Worm (Caenorhabditis elegans): ENCODE data around the gene capa-1.

Gene capa-1

DNA sequence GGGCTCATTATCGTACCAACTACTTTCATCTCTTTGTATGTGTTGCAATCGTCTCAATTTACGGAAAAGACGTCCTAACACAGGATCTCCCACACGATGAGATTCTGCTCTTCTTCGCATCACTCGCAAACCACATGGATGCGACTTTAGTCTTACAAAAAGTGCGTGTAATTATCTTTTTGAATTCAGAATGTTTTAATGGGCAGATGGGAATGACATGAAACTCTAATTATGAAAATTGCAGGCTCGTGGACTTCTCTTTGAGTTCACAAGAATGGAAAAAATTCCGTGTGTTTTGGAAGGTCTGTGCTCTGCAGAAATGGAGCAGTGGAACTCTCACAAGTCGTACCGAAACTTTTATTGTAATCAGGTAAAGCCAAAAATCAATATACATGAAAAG is 17.7 kb upstream of the capa-1 start:
- TF ChIP-seq ets-4 (GFP tag; optimal IDR thresholded peaks at IDR 0.05), result no peak
- TF ChIP-seq unc-130 (GFP tag; optimal IDR thresholded peaks at IDR 0.05), result no peak
- TF ChIP-seq ceh-100 (GFP tag; IDR thresholded peaks at IDR 0.05), result no peak
- TF ChIP-seq somi-1 (GFP tag; optimal IDR thresholded peaks at IDR 0.05), result no peak
- TF ChIP-seq tbp1 (GFP tag; optimal IDR thresholded peaks at IDR 0.05), result no peak
- no peak for TF ChIP-seq ceh-27 (GFP tag; optimal IDR thresholded peaks at IDR 0.05)
- TF ChIP-seq K11D2.4 (GFP tag; IDR thresholded peaks at IDR 0.05), result no peak
- no peak for TF ChIP-seq lin-54 (GFP tag; optimal IDR thresholded peaks at IDR 0.05)
- TF ChIP-seq nfyb-1 (GFP tag; IDR thresholded peaks at IDR 0.05), result no peak
- TF ChIP-seq cebp-1 (GFP tag; IDR thresholded peaks at IDR 0.05), result no peak
- TF ChIP-seq cebp-1 (tag; optimal IDR thresholded peaks at IDR 0.05), result no peak
- TF ChIP-seq nhr-27 (tag; optimal IDR thresholded peaks at IDR 0.05), result no peak
- TF ChIP-seq ztf-25 (GFP tag; IDR thresholded peaks at IDR 0.05), result no peak
- no peak for TF ChIP-seq F33H1.4 (GFP tag; IDR thresholded peaks at IDR 0.05)
- no peak for TF ChIP-seq ztf-22 (GFP tag; optimal IDR thresholded peaks at IDR 0.05)
- no peak for TF ChIP-seq B0336.3 (GFP tag; IDR thresholded peaks at IDR 0.05)
- no peak for TF ChIP-seq him-1 (tag; optimal IDR thresholded peaks at IDR 0.05)
- TF ChIP-seq ccch-3 (GFP tag; optimal IDR thresholded peaks at IDR 0.05), result no peak

DNA sequence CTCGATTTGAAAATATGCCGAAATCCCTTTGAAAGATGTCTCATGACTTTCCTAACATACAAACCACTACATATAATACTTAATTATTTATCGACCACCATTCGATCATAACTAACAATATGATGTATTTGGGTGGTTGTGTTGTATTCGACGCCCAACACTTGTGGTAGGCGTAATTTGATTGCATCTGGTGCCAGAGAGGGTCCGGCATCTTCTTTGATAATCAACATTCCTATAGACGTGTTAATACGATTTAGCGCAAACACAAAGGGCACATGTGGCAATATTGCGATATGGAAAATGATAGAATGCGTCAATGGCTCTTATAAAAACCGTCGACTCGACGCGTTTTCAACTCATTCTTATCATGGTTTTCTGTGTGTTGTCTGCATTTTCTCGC is 15.3 kb upstream of the capa-1 start:
- TF ChIP-seq mcd-1 (GFP tag; IDR thresholded peaks at IDR 0.05), result no peak
- no peak for TF ChIP-seq hsf-1 (GFP tag; IDR thresholded peaks at IDR 0.05)
- no peak for TF ChIP-seq rcor-1 (GFP tag; IDR thresholded peaks at IDR 0.05)
- no peak for TF ChIP-seq ZK185.1 (tag; optimal IDR thresholded peaks at IDR 0.05; ENCODE audit: poor library complexity, severe bottlenecking)
- TF ChIP-seq tlf-1 (GFP tag; optimal IDR thresholded peaks at IDR 0.05), result no peak
- TF ChIP-seq lag-1 (GFP tag; IDR thresholded peaks at IDR 0.05), result no peak
- TF ChIP-seq ztf-26 (tag; optimal IDR thresholded peaks at IDR 0.05), result no peak
- TF ChIP-seq F52B5.7 (tag; optimal IDR thresholded peaks at IDR 0.05), result no peak
- no peak for TF ChIP-seq sea-2 (GFP tag; IDR thresholded peaks at IDR 0.05)

DNA sequence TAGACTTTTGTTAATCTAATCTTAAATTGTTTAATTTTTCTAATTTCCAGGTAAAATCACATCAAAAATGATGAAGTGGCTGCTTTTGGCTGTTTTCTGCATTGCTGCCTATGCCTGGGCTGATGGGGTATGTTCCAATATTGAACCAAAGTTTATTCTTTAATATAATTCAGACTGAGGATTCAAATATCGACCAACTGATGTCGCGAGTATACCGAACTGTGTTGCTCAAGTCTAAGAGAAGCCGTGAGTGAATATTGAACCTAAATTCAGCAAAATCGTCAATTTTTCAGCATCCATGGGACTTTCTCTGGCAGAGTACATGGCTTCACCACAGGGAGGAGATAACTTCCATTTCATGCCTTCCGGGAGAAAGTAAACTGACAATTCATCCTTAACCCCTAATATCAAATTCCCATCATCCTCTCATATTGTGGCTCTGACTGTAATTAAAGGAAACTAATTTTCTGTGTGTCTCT is 14.6 kb upstream of the capa-1 start, which contains the start of gene nlp-49:
Gene nlp-49 (plus strand): TSS at position 51 of the 479 bp plus-strand sequence.
- TF ChIP-seq B0336.3 (GFP tag; IDR thresholded peaks at IDR 0.05), result no peak
- TF ChIP-seq ceh-91 (GFP tag; IDR thresholded peaks at IDR 0.05), result no peak
- no peak for TF ChIP-seq madf-10 (tag; optimal IDR thresholded peaks at IDR 0.05)
- TF ChIP-seq athp-1 (tag; optimal IDR thresholded peaks at IDR 0.05), result no peak

DNA sequence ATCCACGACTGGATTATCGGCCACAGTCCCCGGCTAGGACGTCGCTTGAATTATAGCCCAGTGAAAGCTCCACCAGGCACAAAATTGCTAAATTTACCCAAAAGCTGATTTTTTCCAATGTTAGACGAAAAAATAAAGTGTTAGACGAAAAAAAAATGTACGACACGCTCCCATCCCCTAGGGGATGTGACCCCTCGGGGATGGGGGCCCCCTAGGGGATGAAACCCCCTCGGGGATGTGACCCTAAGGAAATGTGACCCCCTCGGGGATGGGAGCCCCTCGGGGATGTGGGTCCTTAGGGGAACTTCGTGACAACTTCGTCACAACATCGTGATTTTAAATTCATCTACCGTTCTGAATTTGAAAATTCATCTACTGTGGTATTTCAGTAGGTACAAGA is 13.4 kb upstream of the capa-1 start:
- peak; percentile 53; the same call in 1 of the 2 replicates for TF ChIP-seq zfh-2 (GFP tag; conservative IDR thresholded peaks at IDR 0.05)
- TF ChIP-seq sdz-38 (tag; optimal IDR thresholded peaks at IDR 0.05), result no peak

DNA sequence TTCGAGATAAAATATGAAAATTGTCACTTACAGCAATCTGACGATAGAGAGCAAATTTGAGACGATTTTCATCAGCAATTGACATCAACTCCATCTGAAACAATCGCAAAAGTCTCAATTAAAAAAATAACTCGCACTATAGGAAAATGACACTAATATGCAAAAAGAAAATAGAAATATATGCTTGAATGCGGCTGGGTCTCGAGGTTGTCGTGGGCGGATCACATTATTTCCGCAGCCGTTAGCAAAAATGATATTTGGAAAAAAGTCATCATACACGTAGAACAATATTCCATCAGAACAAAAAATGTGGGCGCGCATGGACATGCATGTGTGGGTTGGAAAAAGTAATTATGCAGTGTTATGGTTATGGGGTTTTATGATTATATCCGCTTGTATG is 1.9 kb upstream of the capa-1 start, which contains the start of gene Y23B4A.1:
Gene Y23B4A.1 (minus strand): TSS at position 101 of the 400 bp plus-strand sequence.
- TF ChIP-seq sdz-38 (tag; optimal IDR thresholded peaks at IDR 0.05) (no peak), zim-3 (tag; optimal IDR thresholded peaks at IDR 0.05) (no peak)

Measured in whole organism, young adult.